Worm (Caenorhabditis elegans) whole organism, L2 larva: ENCODE measurements around the gene znf-782.

ENCODE experiments used
- C34F6.9 ChIP-seq: fragments of 150-350 bp; optimal IDR thresholded peaks from 2 replicates; lab custom pipeline; 2014; ENCODE audit warnings: missing biosample characterization, missing genetic modification characterization
- R02D3.7 ChIP-seq: fragments of 150-350 bp; optimal IDR thresholded peaks from 2 replicates; lab custom pipeline; 2014; ENCODE audit warnings: missing biosample characterization, missing genetic modification characterization
- ZK546.5 ChIP-seq: sonication (generic microtip); optimal IDR thresholded peaks from 2 replicates; lab custom pipeline; 2017; ENCODE audit warnings: missing biosample characterization, missing genetic modification characterization
- ama-1 ChIP-seq: fragments of 150-350 bp; optimal IDR thresholded peaks from 2 replicates; lab custom pipeline; 2018; ENCODE audit warnings: inconsistent platforms
- ceh-16 ChIP-seq: fragments of 150-350 bp; optimal IDR thresholded peaks from 2 replicates; lab custom pipeline; 2014; ENCODE audit warnings: missing biosample characterization, missing genetic modification characterization
- ceh-82 ChIP-seq: fragments of 150-350 bp; optimal IDR thresholded peaks from 2 replicates; lab custom pipeline; 2014; ENCODE audit warnings: missing biosample characterization, missing genetic modification characterization
- crh-2 ChIP-seq: sonication (generic microtip); optimal IDR thresholded peaks from 2 replicates; lab custom pipeline; 2017; ENCODE audit warnings: missing biosample characterization, missing genetic modification characterization
- elt-3 ChIP-seq: sonication (generic microtip); optimal IDR thresholded peaks from 2 replicates; lab custom pipeline; 2017; ENCODE audit warnings: missing biosample characterization, missing genetic modification characterization
- fos-1 ChIP-seq: fragments of 150-350 bp; optimal IDR thresholded peaks from 2 replicates; lab custom pipeline; 2014; ENCODE audit warnings: missing biosample characterization, missing genetic modification characterization
- gmeb-1 ChIP-seq: fragments of 150-350 bp; optimal IDR thresholded peaks from 2 replicates; lab custom pipeline; 2014; ENCODE audit warnings: missing biosample characterization, missing genetic modification characterization
- lin-11 ChIP-seq: fragments of 150-350 bp; sonication (generic microtip); optimal IDR thresholded peaks from 2 replicates; lab custom pipeline; 2014; ENCODE audit warnings: missing biosample characterization, missing genetic modification characterization, inconsistent platforms, mixed read lengths
- lin-39 ChIP-seq: fragments of 150-350 bp; optimal IDR thresholded peaks from 2 replicates; lab custom pipeline; 2014; ENCODE audit warnings: missing biosample characterization, missing genetic modification reagents, missing genetic modification characterization
- lsy-2 ChIP-seq, 2 experiments: fragments of 150-350 bp in 1 of 2; sonication (generic microtip) in 1 of 2; optimal IDR thresholded peaks; 2 replicates each; lab custom pipeline; 2014 to 2017; ENCODE audit warnings: missing biosample characterization in 2 of 2, missing genetic modification characterization in 2 of 2
- mbf-1 ChIP-seq: sonication (generic microtip); optimal IDR thresholded peaks from 2 replicates; lab custom pipeline; 2017; ENCODE audit warnings: missing biosample characterization, missing genetic modification characterization
- nhr-129 ChIP-seq: fragments of 150-350 bp; optimal IDR thresholded peaks from 2 replicates; lab custom pipeline; 2014; ENCODE audit warnings: missing biosample characterization, missing genetic modification characterization
- nhr-23 ChIP-seq: fragments of 150-350 bp; optimal IDR thresholded peaks from 2 replicates; lab custom pipeline; 2014; ENCODE audit warnings: missing biosample characterization, missing genetic modification reagents, missing genetic modification characterization
- nhr-77 ChIP-seq: fragments of 150-350 bp; optimal IDR thresholded peaks from 2 replicates; lab custom pipeline; 2014; ENCODE audit warnings: missing biosample characterization, missing genetic modification characterization
- sem-4 ChIP-seq: fragments of 150-350 bp; optimal IDR thresholded peaks from 2 replicates; lab custom pipeline; 2014; ENCODE audit warnings: missing biosample characterization, missing genetic modification reagents, missing genetic modification characterization
- snpc-4 ChIP-seq: fragments of 150-350 bp; optimal IDR thresholded peaks from 2 replicates; lab custom pipeline; 2014; ENCODE audit warnings: missing biosample characterization, missing genetic modification characterization
- unc-39 ChIP-seq: fragments of 150-350 bp; optimal IDR thresholded peaks from 2 replicates; lab custom pipeline; 2014; ENCODE audit warnings: missing biosample characterization, missing genetic modification characterization
- unc-55 ChIP-seq: fragments of 150-350 bp; sonication (generic microtip); optimal IDR thresholded peaks from 3 replicates; lab custom pipeline; 2014; ENCODE audit warnings: missing biosample characterization, missing genetic modification reagents, missing genetic modification characterization
- unc-62 ChIP-seq: fragments of 150-350 bp; optimal IDR thresholded peaks from 2 replicates; lab custom pipeline; 2014; ENCODE audit warnings: missing biosample characterization, missing genetic modification reagents, missing genetic modification characterization
- ztf-1 ChIP-seq: fragments of 200-800 bp; sonication (Bioruptor generic); conservative IDR thresholded peaks from 2 replicates; pipeline ENCODE4 v1.3.6; 2022; ENCODE audit warnings: missing genetic modification characterization, missing compliant biosample characterization

Gene znf-782

ce11 chrIV:1011776-1012175, 55.5 kb downstream of the znf-782 start:
- TF ChIP-seq unc-39 (tag; lab: Kevin White, UChicago) (no peak), snpc-4 (tag; lab: Kevin White, UChicago) (no peak), ceh-82 (tag; lab: Kevin White, UChicago) (no peak), unc-62 (no peak), elt-3 (tag; lab: Kevin White, UChicago) (no peak), ztf-1 (no peak), lin-39 (tag; lab: Kevin White, UChicago) (no peak), nhr-129 (tag; lab: Kevin White, UChicago) (no peak)
- TF ChIP-seq, all 48 proteins: peak for 0

- TF ChIP-seq mbf-1 (tag; lab: Kevin White, UChicago): no peak
- TF ChIP-seq nhr-77 (tag; lab: Kevin White, UChicago): no peak
- TF ChIP-seq ZK546.5 (tag; lab: Kevin White, UChicago): no peak
- no peak for TF ChIP-seq elt-3 (tag; lab: Kevin White, UChicago)
- TF ChIP-seq, all 48 proteins: peak for 0
Measured at ce11 chrIV:1010212-1010611, 57.1 kb downstream of the znf-782 start, which contains the start of gene atg-3. atg-3 (plus strand) TSS chrIV:1010512.

- TF ChIP-seq nhr-23 (tag; lab: Kevin White, UChicago): no peak
- no peak for TF ChIP-seq lin-11 (tag; lab: Kevin White, UChicago)
- peak; percentile 18 for TF ChIP-seq ama-1 (lab: Kevin White, UChicago)
- TF ChIP-seq gmeb-1: peak; percentile 34
- TF ChIP-seq crh-2: peak; percentile 20
- no peak for TF ChIP-seq snpc-4 (tag; lab: Kevin White, UChicago)
- TF ChIP-seq ceh-16: no peak
- TF ChIP-seq unc-55: peak; percentile 64
- no peak for TF ChIP-seq R02D3.7 (tag; lab: Kevin White, UChicago)
- TF ChIP-seq lsy-2 (tag; optimal IDR thresholded peaks at IDR 0.05; lab: Kevin White, UChicago): peak; percentile 33 to 76
- TF ChIP-seq sem-4 (tag; lab: Kevin White, UChicago): no peak
- TF ChIP-seq C34F6.9 (tag; lab: Kevin White, UChicago): peak; percentile 66
- TF ChIP-seq fos-1: peak; percentile 27
- peak; percentile 42 for TF ChIP-seq nhr-129 (tag; lab: Kevin White, UChicago)
- TF ChIP-seq, all 48 proteins: peak for 8
Measured at ce11 chrIV:1009546-1009945, 57.8 kb downstream of the znf-782 start, which contains the start of gene Y55F3AM.9. Y55F3AM.9 (minus strand) TSS chrIV:1009734.
